Fruit fly (Drosophila melanogaster): Measurements from ENCODE around the gene CYLD.
A peak's percentile ranks its signal among the peaks of the same experiment; 100 is the strongest.

CYLD gene

DNA sequence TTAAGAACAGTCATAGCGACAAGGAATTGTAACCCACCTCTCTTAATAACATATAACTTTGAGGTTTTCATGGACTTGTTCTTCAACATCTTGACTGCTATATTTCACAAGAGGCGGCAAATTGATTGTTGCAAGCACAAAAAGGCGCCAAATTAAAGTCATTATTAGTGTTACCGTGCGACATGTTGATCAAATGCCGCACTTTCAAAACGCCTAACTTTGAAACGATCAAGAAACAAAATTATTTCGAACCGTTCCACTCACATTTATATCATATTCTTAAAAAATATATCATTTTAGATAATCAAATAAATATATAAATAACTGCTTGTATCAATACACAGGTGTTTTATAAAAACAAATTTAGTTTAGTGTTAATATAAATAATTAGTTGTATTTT is 28.1 kb upstream of the CYLD start, which contains the start of gene RnrL (continued):
- TF ChIP-seq Fer3 (tag; optimal IDR thresholded peaks at IDR 0.05) (no peak), Dp (GFP tag; optimal IDR thresholded peaks at IDR 0.05) (peak; percentile 75), stwl (tag; optimal IDR thresholded peaks at IDR 0.05) (peak; percentile 48), CG12071 (GFP tag; optimal IDR thresholded peaks at IDR 0.05) (no peak), Doc3 (GFP tag; IDR thresholded peaks at IDR 0.05; ENCODE audit: partially characterized antibody) (no peak), ftz-f1 (GFP tag; optimal IDR thresholded peaks at IDR 0.05) (no peak), crc (GFP tag; optimal IDR thresholded peaks at IDR 0.05) (no peak), unc-4 (GFP tag; IDR thresholded peaks at IDR 0.05; ENCODE audit: partially characterized antibody) (no peak), CG3281 (GFP tag; optimal IDR thresholded peaks at IDR 0.05) (no peak), tgo (GFP tag; IDR thresholded peaks at IDR 0.05) (no peak), CG8290 (GFP tag; optimal IDR thresholded peaks at IDR 0.05) (peak; percentile 46), CG8290 (tag; optimal IDR thresholded peaks at IDR 0.05) (no peak), Bteb2 (GFP tag; optimal IDR thresholded peaks at IDR 0.05) (no peak), pum (GFP tag; optimal IDR thresholded peaks at IDR 0.05) (no peak), CG15514 (GFP tag; optimal IDR thresholded peaks at IDR 0.05) (no peak), CG4730 (GFP tag; IDR thresholded peaks at IDR 0.05) (no peak), zen (tag; optimal IDR thresholded peaks at IDR 0.05) (no peak), CG9215 (GFP tag; IDR thresholded peaks at IDR 0.05) (no peak), Gug (GFP tag; IDR thresholded peaks at IDR 0.05) (no peak), corto (GFP tag; optimal IDR thresholded peaks at IDR 0.05) (no peak), Kr (GFP tag; optimal IDR thresholded peaks at IDR 0.05) (no peak), CG6854 (GFP tag; optimal IDR thresholded peaks at IDR 0.05) (no peak), Mrtf (GFP tag; IDR thresholded peaks at IDR 0.05) (no peak), CG17359 (tag; optimal IDR thresholded peaks at IDR 0.05) (no peak), CG11093 (GFP tag; IDR thresholded peaks at IDR 0.05) (no peak), nau (GFP tag; optimal IDR thresholded peaks at IDR 0.05) (no peak), CG14710 (tag; optimal IDR thresholded peaks at IDR 0.05) (peak; percentile 7), CG6272 (GFP tag; IDR thresholded peaks at IDR 0.05) (no peak), CG1529 (GFP tag; optimal IDR thresholded peaks at IDR 0.05) (no peak), CG16813 (GFP tag; IDR thresholded peaks at IDR 0.05; ENCODE audit: partially characterized antibody) (no peak), pfk (GFP tag; optimal IDR thresholded peaks at IDR 0.05) (peak; percentile 85), row (GFP tag; IDR thresholded peaks at IDR 0.05) (peak; percentile 39; the same call in 2 of the 3 replicates), pzg (GFP tag; optimal IDR thresholded peaks at IDR 0.05) (peak; percentile 40), CG1792 (GFP tag; optimal IDR thresholded peaks at IDR 0.05) (no peak), BEAF-32 (GFP tag; optimal IDR thresholded peaks at IDR 0.05) (peak; percentile 7), Xrp1 (GFP tag; IDR thresholded peaks at IDR 0.05) (no peak), Pdp1 (GFP tag; optimal IDR thresholded peaks at IDR 0.05) (no peak), CG18619 (GFP tag; optimal IDR thresholded peaks at IDR 0.05) (no peak), Rx (GFP tag; IDR thresholded peaks at IDR 0.05) (no peak), CG11723 (GFP tag; optimal IDR thresholded peaks at IDR 0.05) (no peak), gfzf (GFP tag; optimal IDR thresholded peaks at IDR 0.05) (peak; percentile 64), CG4404 (GFP tag; IDR thresholded peaks at IDR 0.05) (no peak), cato (GFP tag; optimal IDR thresholded peaks at IDR 0.05; ENCODE audit: borderline replicate concordance) (no peak), CG3726 (GFP tag; IDR thresholded peaks at IDR 0.05) (no peak), ATbp (GFP tag; optimal IDR thresholded peaks at IDR 0.05) (no peak), fd102C (GFP tag; optimal IDR thresholded peaks at IDR 0.05) (no peak), Spps (tag; optimal IDR thresholded peaks at IDR 0.05) (no peak), CG2202 (tag; optimal IDR thresholded peaks at IDR 0.05) (no peak), CG18764 (GFP tag; optimal IDR thresholded peaks at IDR 0.05) (no peak), fd96Cb (tag; optimal IDR thresholded peaks at IDR 0.05) (no peak), insv (GFP tag; optimal IDR thresholded peaks at IDR 0.05) (no peak)
